Worm (Caenorhabditis elegans): ENCODE results near the gene puf-8.

ce11 chrII:7272513-7272912 lies 25.5 kb downstream of the puf-8 start:
- TF ChIP-seq T22C8.4 (GFP tag; IDR thresholded peaks at IDR 0.05) (no peak), tab-1 (GFP tag; IDR thresholded peaks at IDR 0.05) (no peak), ztf-23 (GFP tag; IDR thresholded peaks at IDR 0.05) (no peak)

Data from whole organism, midembryonic.